Fruit fly (Drosophila melanogaster) whole organism, adult: Measurements from ENCODE around the gene CG42823.

Experiments used
- CG11617 ChIP-seq: fragments of 200-800 bp; sonication (Bioruptor generic); optimal IDR thresholded peaks from 2 replicates; lab custom pipeline; 2017; ENCODE audit warnings: mild to moderate bottlenecking, missing biosample characterization, missing genetic modification reagents, missing genetic modification characterization
- CG12768 ChIP-seq: fragments of 200-800 bp; sonication (Bioruptor generic); optimal IDR thresholded peaks from 2 replicates; lab custom pipeline; 2017; ENCODE audit warnings: missing biosample characterization, missing genetic modification characterization, mild to moderate bottlenecking, moderate library complexity, missing genetic modification reagents
- CG14711 ChIP-seq: fragments of 200-800 bp; sonication (Bioruptor generic); optimal IDR thresholded peaks from 2 replicates; lab custom pipeline; 2018; ENCODE audit warnings: missing biosample characterization, mild to moderate bottlenecking, missing genetic modification characterization, moderate library complexity
- CG1620 ChIP-seq: fragments of 200-800 bp; sonication (Bioruptor generic); optimal IDR thresholded peaks from 2 replicates; lab custom pipeline; 2016; ENCODE audit warnings: missing biosample characterization, missing genetic modification characterization
- CG33017 ChIP-seq: fragments of 200-800 bp; sonication (Bioruptor generic); optimal IDR thresholded peaks from 2 replicates; lab custom pipeline; 2018; ENCODE audit warnings: missing biosample characterization, mild to moderate bottlenecking, missing genetic modification characterization, moderate library complexity
- CG5204 ChIP-seq: fragments of 200-800 bp; sonication (Bioruptor generic); optimal IDR thresholded peaks from 2 replicates; lab custom pipeline; 2016; ENCODE audit warnings: missing biosample characterization, missing genetic modification characterization
- CG7045 ChIP-seq: fragments of 200-800 bp; sonication (Bioruptor generic); optimal IDR thresholded peaks from 2 replicates; lab custom pipeline; 2017; ENCODE audit warnings: missing biosample characterization, mild to moderate bottlenecking, missing genetic modification characterization
- CG7101 ChIP-seq: fragments of 200-800 bp; sonication (Bioruptor generic); optimal IDR thresholded peaks from 2 replicates; lab custom pipeline; 2018; ENCODE audit warnings: missing biosample characterization, mild to moderate bottlenecking, missing genetic modification characterization, moderate library complexity
- Clk ChIP-seq: fragments of 200-800 bp; sonication (Bioruptor generic); optimal IDR thresholded peaks from 2 replicates; lab custom pipeline; 2017; ENCODE audit warnings: missing biosample characterization, missing genetic modification characterization
- Crg-1 ChIP-seq: fragments of 200-800 bp; sonication (Bioruptor generic); optimal IDR thresholded peaks from 2 replicates; lab custom pipeline; 2016; ENCODE audit warnings: missing biosample characterization, missing genetic modification characterization
- Hr96 ChIP-seq: fragments of 200-800 bp; sonication (Bioruptor generic); optimal IDR thresholded peaks from 2 replicates; lab custom pipeline; 2016; ENCODE audit warnings: missing biosample characterization, missing genetic modification characterization
- Mnt ChIP-seq: fragments of 200-800 bp; sonication (Bioruptor generic); optimal IDR thresholded peaks from 2 replicates; lab custom pipeline; 2016; ENCODE audit warnings: missing biosample characterization, mild to moderate bottlenecking, missing genetic modification characterization
- bab1 ChIP-seq: fragments of 200-800 bp; sonication (Bioruptor generic); optimal IDR thresholded peaks from 3 replicates; lab custom pipeline; 2019; ENCODE audit warnings: missing biosample characterization, mild to moderate bottlenecking, missing genetic modification characterization, moderate library complexity
- cic ChIP-seq: fragments of 200-800 bp; sonication (Bioruptor generic); optimal IDR thresholded peaks from 2 replicates; lab custom pipeline; 2017; ENCODE audit warnings: missing biosample characterization, mild to moderate bottlenecking, missing genetic modification characterization, moderate library complexity
- cnc ChIP-seq, 2 experiments: fragments of >200 bp; optimal IDR thresholded peaks; 2 replicates each; lab custom pipeline; 2017
- kay ChIP-seq: fragments of 200-800 bp; sonication (Bioruptor generic); peaks from one replicate; lab custom pipeline; 2016; ENCODE audit warnings: missing biosample characterization, missing genetic modification characterization, borderline replicate concordance
- ovo ChIP-seq: fragments of 200-800 bp; sonication (Bioruptor generic); optimal IDR thresholded peaks from 2 replicates; lab custom pipeline; 2016; ENCODE audit warnings: missing biosample characterization, missing genetic modification characterization
- pad ChIP-seq: fragments of 200-800 bp; sonication (Bioruptor generic); optimal IDR thresholded peaks from 3 replicates; lab custom pipeline; 2017; ENCODE audit warnings: missing biosample characterization, missing genetic modification characterization, mild to moderate bottlenecking, moderate library complexity, missing genetic modification reagents
- tj ChIP-seq: fragments of 200-800 bp; sonication (Bioruptor generic); optimal IDR thresholded peaks from 3 replicates; lab custom pipeline; 2017; ENCODE audit warnings: missing biosample characterization, mild to moderate bottlenecking, missing genetic modification characterization, moderate library complexity
- toe ChIP-seq: fragments of 200-800 bp; sonication (Bioruptor generic); optimal IDR thresholded peaks from 2 replicates; lab custom pipeline; 2016; ENCODE audit warnings: missing biosample characterization, missing genetic modification characterization

CG42823 gene

dm6 chr3R:17404155-17404554 lies 754 bp downstream of the CG42823 start:
- no peak for TF ChIP-seq CG11617 (GFP tag; lab: Kevin White, UChicago)
- TF ChIP-seq bab1, result no peak

dm6 chr3R:17403618-17404017 lies 1.3 kb downstream of the CG42823 start, which contains the start of gene CG34280:
Gene CG34280, minus strand, starts transcription at chr3R:17403718.
- TF ChIP-seq kay (GFP tag; lab: Kevin White, UChicago) (peak; percentile 58), CG33017 (tag; lab: Kevin White, UChicago) (no peak)

- TF ChIP-seq CG12768 (GFP tag; lab: Kevin White, UChicago) (no peak), CG1620 (GFP tag; lab: Kevin White, UChicago) (no peak), cic (no peak), CG11617 (GFP tag; lab: Kevin White, UChicago) (no peak), bab1 (no peak), CG7101 (tag; lab: Kevin White, UChicago) (no peak), CG33017 (tag; lab: Kevin White, UChicago) (no peak), ovo (GFP tag; lab: Kevin White, UChicago) (no peak)
Observed at dm6 chr3R:17403188-17403587, 1.7 kb downstream of the CG42823 start, which contains the start of gene CG34279. Gene CG34279, minus strand, starts transcription at chr3R:17403288.

dm6 chr3R:17402434-17402833 lies 2.5 kb downstream of the CG42823 start, which contains the start of gene Sur-8:
Gene Sur-8, minus strand, starts transcription at chr3R:17402515.
- peak; percentile 36 for TF ChIP-seq Mnt (GFP tag; lab: Kevin White, UChicago)
- peak; percentile 32 for TF ChIP-seq pad (GFP tag; lab: Kevin White, UChicago)
- TF ChIP-seq CG1620 (GFP tag; lab: Kevin White, UChicago), result peak; percentile 62
- TF ChIP-seq CG33017 (tag; lab: Kevin White, UChicago), result no peak
- peak; percentile 74 for TF ChIP-seq Hr96 (GFP tag; lab: Kevin White, UChicago)
- peak; percentile 42 for TF ChIP-seq ovo (GFP tag; lab: Kevin White, UChicago)
- peak; percentile 30 for TF ChIP-seq CG7045 (GFP tag; lab: Kevin White, UChicago)
- peak; percentile 33 for TF ChIP-seq CG5204 (GFP tag; lab: Kevin White, UChicago)
- no peak for TF ChIP-seq CG7101 (tag; lab: Kevin White, UChicago)
- TF ChIP-seq toe (GFP tag; lab: Kevin White, UChicago), result peak; percentile 35

- TF ChIP-seq kay (GFP tag; lab: Kevin White, UChicago), result peak; percentile 89
- no peak for TF ChIP-seq cic
- no peak for TF ChIP-seq cnc (optimal IDR thresholded peaks at IDR 0.05; lab: Kevin White, UChicago)
- TF ChIP-seq ovo (GFP tag; lab: Kevin White, UChicago), result peak; percentile 20
- TF ChIP-seq Crg-1 (GFP tag; lab: Kevin White, UChicago), result peak; percentile 44
- TF ChIP-seq CG1620 (GFP tag; lab: Kevin White, UChicago), result peak; percentile 7
- TF ChIP-seq pad (GFP tag; lab: Kevin White, UChicago), result no peak
- no peak for TF ChIP-seq tj (GFP tag; lab: Kevin White, UChicago)
- TF ChIP-seq CG11617 (GFP tag; lab: Kevin White, UChicago), result peak; percentile 1
- TF ChIP-seq CG12768 (GFP tag; lab: Kevin White, UChicago), result no peak
- TF ChIP-seq CG33017 (tag; lab: Kevin White, UChicago), result peak; percentile 28
- TF ChIP-seq CG14711, result peak; percentile 22
- peak; percentile 31 for TF ChIP-seq Mnt (GFP tag; lab: Kevin White, UChicago)
- TF ChIP-seq CG7101 (tag; lab: Kevin White, UChicago), result peak; percentile 48
- TF ChIP-seq Clk (GFP tag; lab: Kevin White, UChicago), result no peak
- peak; percentile 56 for TF ChIP-seq Hr96 (GFP tag; lab: Kevin White, UChicago)
- TF ChIP-seq CG7045 (GFP tag; lab: Kevin White, UChicago), result no peak
- peak; percentile 38 for TF ChIP-seq toe (GFP tag; lab: Kevin White, UChicago)
- TF ChIP-seq bab1, result peak; percentile 45
- peak; percentile 78 for TF ChIP-seq CG5204 (GFP tag; lab: Kevin White, UChicago)
Observed at dm6 chr3R:17401289-17401752, 3.6 kb downstream of the CG42823 start.

dm6 chr3R:17400675-17401118 lies 4.2 kb downstream of the CG42823 start:
- TF ChIP-seq CG7101 (tag; lab: Kevin White, UChicago) (peak; percentile 35), kay (GFP tag; lab: Kevin White, UChicago) (no peak), CG11617 (GFP tag; lab: Kevin White, UChicago) (no peak), bab1 (peak; percentile 52), tj (GFP tag; lab: Kevin White, UChicago) (peak; percentile 90), CG12768 (GFP tag; lab: Kevin White, UChicago) (peak; percentile 31), pad (GFP tag; lab: Kevin White, UChicago) (peak; percentile 30), toe (GFP tag; lab: Kevin White, UChicago) (peak; percentile 4), CG7045 (GFP tag; lab: Kevin White, UChicago) (peak; percentile 61), CG1620 (GFP tag; lab: Kevin White, UChicago) (no peak), CG14711 (peak; percentile 52)

- TF ChIP-seq Crg-1 (GFP tag; lab: Kevin White, UChicago), result no peak
- TF ChIP-seq cic, result peak; percentile 21
- TF ChIP-seq pad (GFP tag; lab: Kevin White, UChicago), result no peak
- peak; percentile 16 for TF ChIP-seq CG7101 (tag; lab: Kevin White, UChicago)
- no peak for TF ChIP-seq tj (GFP tag; lab: Kevin White, UChicago)
- no peak for TF ChIP-seq Mnt (GFP tag; lab: Kevin White, UChicago)
- peak; percentile 44 for TF ChIP-seq CG33017 (tag; lab: Kevin White, UChicago)
- no peak for TF ChIP-seq cnc (optimal IDR thresholded peaks at IDR 0.05; lab: Kevin White, UChicago)
- no peak for TF ChIP-seq Hr96 (GFP tag; lab: Kevin White, UChicago)
- no peak for TF ChIP-seq CG7045 (GFP tag; lab: Kevin White, UChicago)
- no peak for TF ChIP-seq Clk (GFP tag; lab: Kevin White, UChicago)
- peak; percentile 25 for TF ChIP-seq kay (GFP tag; lab: Kevin White, UChicago)
- TF ChIP-seq ovo (GFP tag; lab: Kevin White, UChicago), result no peak
- no peak for TF ChIP-seq CG11617 (GFP tag; lab: Kevin White, UChicago)
- TF ChIP-seq toe (GFP tag; lab: Kevin White, UChicago), result no peak
- no peak for TF ChIP-seq bab1
- TF ChIP-seq CG14711, result no peak
- no peak for TF ChIP-seq CG5204 (GFP tag; lab: Kevin White, UChicago)
Observed at dm6 chr3R:17400102-17400501, 4.8 kb downstream of the CG42823 start.
